Worm (Caenorhabditis elegans): Measurements from ENCODE around the gene col-41.

The col-41 gene

DNA sequence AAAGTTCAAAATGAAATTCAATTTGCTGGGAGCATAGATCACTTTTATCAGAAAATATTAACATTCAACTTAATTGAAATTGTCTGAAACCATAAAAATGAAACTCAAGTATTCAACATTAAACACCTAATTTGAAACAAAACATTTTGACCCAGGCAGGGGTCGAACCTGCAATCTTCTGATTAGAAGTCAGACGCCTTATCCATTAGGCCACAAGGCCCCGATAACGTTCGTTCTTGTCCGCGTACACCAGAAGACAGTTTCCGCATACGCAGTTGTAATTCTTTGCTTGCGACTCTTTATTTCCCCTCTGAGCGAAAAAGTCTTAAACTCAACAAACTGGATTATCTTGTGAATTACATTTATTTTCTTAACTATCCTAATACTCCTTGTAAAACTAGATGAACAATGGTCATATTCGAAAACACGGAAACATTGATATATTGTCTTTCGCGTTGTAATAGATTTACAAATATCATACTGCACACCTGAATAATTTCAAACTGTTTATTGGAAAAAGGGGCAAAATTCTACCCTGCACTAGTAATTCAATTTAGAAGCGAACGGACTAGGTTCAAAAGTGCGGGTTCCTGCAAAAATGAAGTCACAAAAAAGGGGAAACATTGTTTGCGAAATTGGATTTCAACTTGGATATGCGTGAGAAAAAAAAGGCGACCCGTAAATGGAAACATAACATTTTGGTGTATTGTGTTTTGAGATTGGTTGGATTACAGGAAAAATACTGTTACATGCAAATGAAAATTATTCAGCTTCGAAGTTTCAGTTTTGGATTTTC is 29.7 kb downstream of the col-41 start (continued):
- no peak for TF ChIP-seq T20F7.1 (GFP tag; optimal IDR thresholded peaks at IDR 0.05)
- TF ChIP-seq nhr-48 (tag; optimal IDR thresholded peaks at IDR 0.05): no peak
- TF ChIP-seq lin-39 (tag; optimal IDR thresholded peaks at IDR 0.05): no peak
- peak; percentile 83; the same call in 1 of the 2 replicates for TF ChIP-seq arid-1 (GFP tag; conservative IDR thresholded peaks at IDR 0.05)
- TF ChIP-seq gei-8 (GFP tag; optimal IDR thresholded peaks at IDR 0.05): peak; percentile 51
- TF ChIP-seq ZK337.2 (GFP tag; IDR thresholded peaks at IDR 0.05): peak; percentile 48; the same call in 1 of the 2 replicates
- no peak for TF ChIP-seq lir-3 (tag; optimal IDR thresholded peaks at IDR 0.05)
- peak; percentile 8 for TF ChIP-seq spr-1 (tag; optimal IDR thresholded peaks at IDR 0.05)
- TF ChIP-seq pha-4 (GFP tag; IDR thresholded peaks at IDR 0.05): no peak; the same call in 1 of the 2 replicates
- no peak for TF ChIP-seq pha-4 (tag; optimal IDR thresholded peaks at IDR 0.05)
- TF ChIP-seq snpc-1.2 (GFP tag; IDR thresholded peaks at IDR 0.05): peak; percentile 89
- TF ChIP-seq Y105C5A.15 (GFP tag; IDR thresholded peaks at IDR 0.05): peak; percentile 62; the same call in 1 of the 2 replicates
- TF ChIP-seq lin-13 (GFP tag; optimal IDR thresholded peaks at IDR 0.05): peak; percentile 50
- no peak for TF ChIP-seq nhr-102 (tag; optimal IDR thresholded peaks at IDR 0.05)
- TF ChIP-seq lin-15B (tag; optimal IDR thresholded peaks at IDR 0.05): no peak
- TF ChIP-seq nhr-77 (tag; optimal IDR thresholded peaks at IDR 0.05): no peak
- TF ChIP-seq php-3 (GFP tag; IDR thresholded peaks at IDR 0.05): peak; percentile 39; the same call in 1 of the 2 replicates
- no peak for TF ChIP-seq nhr-6 (tag; optimal IDR thresholded peaks at IDR 0.05)
- TF ChIP-seq lin-29 (GFP tag; IDR thresholded peaks at IDR 0.05): no peak
- TF ChIP-seq dmd-9 (GFP tag; IDR thresholded peaks at IDR 0.05): 0 out of 2 replicates have a peak, but pooled peaks have one; percentile 44
- TF ChIP-seq nhr-10 (tag; optimal IDR thresholded peaks at IDR 0.05): no peak
- no peak for TF ChIP-seq nhr-28 (tag; optimal IDR thresholded peaks at IDR 0.05)
- no peak for TF ChIP-seq F49E8.2 (tag; optimal IDR thresholded peaks at IDR 0.05; ENCODE audit: borderline replicate concordance)
- no peak for TF ChIP-seq zag-1 (tag; optimal IDR thresholded peaks at IDR 0.05)
- TF ChIP-seq F26F4.8 (GFP tag; conservative IDR thresholded peaks at IDR 0.05): peak; percentile 75
- no peak for TF ChIP-seq nhr-42 (GFP tag; IDR thresholded peaks at IDR 0.05)
- no peak for TF ChIP-seq R02D3.7 (tag; optimal IDR thresholded peaks at IDR 0.05)
- no peak for TF ChIP-seq ZK546.5 (tag; optimal IDR thresholded peaks at IDR 0.05)
- TF ChIP-seq rbr-2 (tag; optimal IDR thresholded peaks at IDR 0.05): no peak
- TF ChIP-seq aha-1 (tag): peak; percentile 91
- no peak for TF ChIP-seq F44E2.7 (GFP tag; IDR thresholded peaks at IDR 0.05)
- peak; percentile 86 for TF ChIP-seq lim-7 (GFP tag; IDR thresholded peaks at IDR 0.05)
- TF ChIP-seq egl-27 (tag; optimal IDR thresholded peaks at IDR 0.05): no peak
- TF ChIP-seq ceh-62 (tag; optimal IDR thresholded peaks at IDR 0.05): no peak
- no peak for TF ChIP-seq ceh-20 (GFP tag; IDR thresholded peaks at IDR 0.05)
- TF ChIP-seq lin-1 (GFP tag; IDR thresholded peaks at IDR 0.05): peak; percentile 55; the same call in 1 of the 2 replicates
- TF ChIP-seq unc-39 (tag; optimal IDR thresholded peaks at IDR 0.05): no peak
- no peak for TF ChIP-seq Y75B8A.6 (GFP tag; IDR thresholded peaks at IDR 0.05)
- peak; percentile 75 for TF ChIP-seq mes-2 (tag; optimal IDR thresholded peaks at IDR 0.05; ENCODE audit: poor library complexity, severe bottlenecking)
- no peak for TF ChIP-seq set-16 (GFP tag; IDR thresholded peaks at IDR 0.05)
- no peak for TF ChIP-seq mdt-29 (GFP tag; IDR thresholded peaks at IDR 0.05)
- TF ChIP-seq pqm-1 (tag; optimal IDR thresholded peaks at IDR 0.05): no peak
- no peak for TF ChIP-seq zfp-2 (tag; optimal IDR thresholded peaks at IDR 0.05)
- TF ChIP-seq jun-1 (tag; optimal IDR thresholded peaks at IDR 0.05): no peak
- no peak for TF ChIP-seq ceh-28 (tag; optimal IDR thresholded peaks at IDR 0.05)
- 0 out of 2 replicates have a peak, but pooled peaks have one; percentile 56 for TF ChIP-seq tra-1 (GFP tag; IDR thresholded peaks at IDR 0.05)
- TF ChIP-seq mep-1 (tag; optimal IDR thresholded peaks at IDR 0.05): peak; percentile 48
- TF ChIP-seq zip-2 (tag; optimal IDR thresholded peaks at IDR 0.05): peak; percentile 17
- TF ChIP-seq ama-1 (optimal IDR thresholded peaks at IDR 0.05): no peak
- no peak for TF ChIP-seq fos-1 (tag; optimal IDR thresholded peaks at IDR 0.05)
- TF ChIP-seq nhr-25 (tag; optimal IDR thresholded peaks at IDR 0.05; ENCODE audit: borderline replicate concordance, insufficient read depth): no peak
